Fruit fly (Drosophila melanogaster) whole organism, embryonic: ENCODE measurements around the gene Lcp65Ae.

Experiments used
- Atf-2 ChIP-seq: fragments of 200-800 bp; sonication (Bioruptor generic); optimal IDR thresholded peaks from 2 replicates; lab custom pipeline; 2016; ENCODE audit warnings: missing biosample characterization, missing genetic modification characterization
- B-H1 ChIP-seq: fragments of 200-800 bp; sonication (Bioruptor generic); IDR thresholded peaks from 3 replicates; pipeline ENCODE4 v1.3.6; 2022; ENCODE audit warnings: missing biosample characterization, missing genetic modification characterization
- CG10431 ChIP-seq: fragments of 200-800 bp; sonication (Bioruptor generic); optimal IDR thresholded peaks from 3 replicates; lab custom pipeline; 2018; ENCODE audit warnings: missing biosample characterization, mild to moderate bottlenecking, missing genetic modification characterization
- CG11695 ChIP-seq: fragments of 200-800 bp; sonication (Bioruptor generic); IDR thresholded peaks from 3 replicates; pipeline ENCODE4 v1.3.6; 2022; ENCODE audit warnings: missing biosample characterization, missing genetic modification characterization
- CG12236 ChIP-seq: fragments of 200-800 bp; sonication (Bioruptor generic); optimal IDR thresholded peaks from 2 replicates; lab custom pipeline; 2016; ENCODE audit warnings: missing biosample characterization, missing genetic modification characterization
- CG12391 ChIP-seq: fragments of 200-800 bp; sonication (Bioruptor generic); optimal IDR thresholded peaks from 3 replicates; lab custom pipeline; 2018; ENCODE audit warnings: missing biosample characterization, mild to moderate bottlenecking, missing genetic modification characterization, moderate library complexity
- CG13296 ChIP-seq: fragments of 200-800 bp; sonication (Bioruptor generic); optimal IDR thresholded peaks from 3 replicates; lab custom pipeline; 2018; ENCODE audit warnings: missing biosample characterization, mild to moderate bottlenecking, missing genetic modification characterization
- CG1602 ChIP-seq: fragments of 200-800 bp; sonication (Bioruptor generic); optimal IDR thresholded peaks from 3 replicates; lab custom pipeline; 2016; ENCODE audit warnings: missing biosample characterization, missing genetic modification characterization
- CG1792 ChIP-seq: fragments of 200-800 bp; sonication (Bioruptor generic); optimal IDR thresholded peaks from 2 replicates; lab custom pipeline; 2016; ENCODE audit warnings: missing biosample characterization, missing genetic modification characterization
- CG18619 ChIP-seq: fragments of 200-800 bp; sonication (Bioruptor generic); optimal IDR thresholded peaks from 3 replicates; lab custom pipeline; 2017; ENCODE audit warnings: missing biosample characterization, mild to moderate bottlenecking, missing genetic modification characterization
- CG2712 ChIP-seq: fragments of 200-800 bp; optimal IDR thresholded peaks from 3 replicates; lab custom pipeline; 2019; ENCODE audit warnings: missing biosample characterization, mild to moderate bottlenecking, missing genetic modification characterization, moderate library complexity
- CG2875 ChIP-seq: fragments of 200-800 bp; sonication (Bioruptor generic); optimal IDR thresholded peaks from 2 replicates; lab custom pipeline; 2017; ENCODE audit warnings: missing biosample characterization, mild to moderate bottlenecking, missing genetic modification characterization, missing genetic modification reagents
- CG32532 ChIP-seq: fragments of 200-800 bp; sonication (Bioruptor generic); IDR thresholded peaks from 2 replicates; pipeline ENCODE4 v1.3.6; 2022; ENCODE audit warnings: missing biosample characterization, missing genetic modification characterization
- CG32767 ChIP-seq: fragments of 200-800 bp; sonication (Bioruptor generic); IDR thresholded peaks from 2 replicates; pipeline ENCODE4 v1.3.6; 2022; ENCODE audit warnings: missing biosample characterization, missing genetic modification characterization
- CG4328 ChIP-seq: fragments of 200-800 bp; sonication (Bioruptor generic); optimal IDR thresholded peaks from 3 replicates; lab custom pipeline; 2017; ENCODE audit warnings: missing biosample characterization, missing genetic modification reagents, missing genetic modification characterization
- CG4404 ChIP-seq: fragments of 200-800 bp; sonication (Bioruptor generic); IDR thresholded peaks from 2 replicates; pipeline ENCODE4 v1.3.6; 2022; ENCODE audit warnings: missing biosample characterization, missing genetic modification characterization
- CG7839 ChIP-seq: fragments of 200-800 bp; sonication (Bioruptor generic); optimal IDR thresholded peaks from 3 replicates; lab custom pipeline; 2018; ENCODE audit warnings: missing biosample characterization, mild to moderate bottlenecking, missing genetic modification characterization, moderate library complexity
- CG9609 ChIP-seq: fragments of 200-800 bp; sonication (Bioruptor generic); optimal IDR thresholded peaks from 3 replicates; lab custom pipeline; 2016; ENCODE audit warnings: missing biosample characterization, missing genetic modification characterization
- CG9727 ChIP-seq: fragments of 200-800 bp; sonication (Bioruptor generic); optimal IDR thresholded peaks from 3 replicates; lab custom pipeline; 2017; ENCODE audit warnings: missing biosample characterization, mild to moderate bottlenecking, missing genetic modification characterization
- CG9932 ChIP-seq: fragments of 200-800 bp; sonication (Bioruptor generic); IDR thresholded peaks from 2 replicates; pipeline ENCODE4 v1.3.6; 2022; ENCODE audit warnings: missing biosample characterization, missing genetic modification characterization
- CoRest ChIP-seq: fragments of 200-800 bp; sonication (Bioruptor generic); optimal IDR thresholded peaks from 3 replicates; lab custom pipeline; 2018; ENCODE audit warnings: missing biosample characterization, mild to moderate bottlenecking, missing genetic modification characterization, moderate library complexity
- CrebB ChIP-seq: fragments of 200-800 bp; sonication (Bioruptor generic); optimal IDR thresholded peaks from 3 replicates; lab custom pipeline; 2018; ENCODE audit warnings: missing biosample characterization, mild to moderate bottlenecking, missing genetic modification characterization
- GATAe ChIP-seq: fragments of 200-800 bp; sonication (Bioruptor generic); conservative IDR thresholded peaks from 2 replicates; pipeline ENCODE4 v1.3.6; 2022; ENCODE audit warnings: missing biosample characterization, missing genetic modification characterization
- HmgD ChIP-seq: fragments of 200-800 bp; sonication (Bioruptor generic); optimal IDR thresholded peaks from 3 replicates; lab custom pipeline; 2016; ENCODE audit warnings: missing biosample characterization, missing genetic modification characterization
- Hmr ChIP-seq: fragments of 200-800 bp; sonication (Bioruptor generic); optimal IDR thresholded peaks from 3 replicates; lab custom pipeline; 2017; ENCODE audit warnings: mild to moderate bottlenecking, missing biosample characterization, missing genetic modification reagents, missing genetic modification characterization
- Hr3 ChIP-seq: fragments of 200-800 bp; sonication (Bioruptor generic); optimal IDR thresholded peaks from 3 replicates; lab custom pipeline; 2016; ENCODE audit warnings: missing biosample characterization, missing genetic modification characterization
- Hr51 ChIP-seq, 2 experiments: fragments of 200-800 bp; sonication (Bioruptor generic); optimal IDR thresholded peaks; 2 replicates in 1 of 2; 3 replicates in 1 of 2; lab custom pipeline; 2016 to 2018; ENCODE audit warnings: missing biosample characterization in 2 of 2, missing genetic modification characterization in 2 of 2, mild to moderate bottlenecking in 1 of 2, moderate library complexity in 1 of 2
- MESR4 ChIP-seq: fragments of 200-800 bp; sonication (Bioruptor generic); optimal IDR thresholded peaks from 2 replicates; lab custom pipeline; 2018; ENCODE audit warnings: missing biosample characterization, mild to moderate bottlenecking, missing genetic modification characterization, moderate library complexity
- Mrtf ChIP-seq: fragments of 200-800 bp; sonication (Bioruptor generic); IDR thresholded peaks from 3 replicates; pipeline ENCODE4 v1.3.6; 2022; ENCODE audit warnings: missing biosample characterization, missing genetic modification characterization
- Nf-YB ChIP-seq: fragments of 200-800 bp; sonication (Bioruptor generic); optimal IDR thresholded peaks from 3 replicates; lab custom pipeline; 2019; ENCODE audit warnings: missing biosample characterization, mild to moderate bottlenecking, missing genetic modification characterization, moderate library complexity
- Opbp ChIP-seq: fragments of 200-800 bp; sonication (Bioruptor generic); IDR thresholded peaks from 3 replicates; pipeline ENCODE4 v1.3.6; 2022; ENCODE audit warnings: missing biosample characterization, missing genetic modification characterization; ENCODE audit not compliant: partially characterized antibody
- Rx ChIP-seq: fragments of 200-800 bp; sonication (Bioruptor generic); IDR thresholded peaks from 2 replicates; pipeline ENCODE4 v1.3.6; 2022; ENCODE audit warnings: missing biosample characterization, missing genetic modification characterization
- Stat92E ChIP-seq, 3 experiments: fragments of >200 bp in 2 of 3; fragments of 200-800 bp in 1 of 3; sonication (Bioruptor generic) in 1 of 3; optimal IDR thresholded peaks; 2 replicates each; lab custom pipeline; 2017 to 2019; ENCODE audit warnings: missing biosample characterization in 3 of 3, missing genetic modification characterization in 3 of 3, mild to moderate bottlenecking in 1 of 3, moderate library complexity in 1 of 3
- Trl ChIP-seq, 3 experiments: fragments of >200 bp in 2 of 3; fragments of 200-800 bp in 1 of 3; sonication (Bioruptor generic) in 1 of 3; optimal IDR thresholded peaks; 2 replicates in 1 of 3; 3 replicates in 2 of 3; lab custom pipeline; 2016 to 2017; ENCODE audit warnings: missing biosample characterization in 1 of 3, missing genetic modification characterization in 1 of 3
- Vsx1 ChIP-seq: fragments of 200-800 bp; sonication (Bioruptor generic); optimal IDR thresholded peaks from 2 replicates; lab custom pipeline; 2017; ENCODE audit warnings: missing biosample characterization, mild to moderate bottlenecking, missing genetic modification characterization, missing genetic modification reagents
- al ChIP-seq: fragments of 200-800 bp; sonication (Bioruptor generic); IDR thresholded peaks from 2 replicates; pipeline ENCODE4 v1.3.6; 2022; ENCODE audit warnings: missing biosample characterization, missing genetic modification characterization
- ap ChIP-seq: fragments of 200-800 bp; sonication (Bioruptor generic); IDR thresholded peaks from 2 replicates; pipeline ENCODE4 v1.3.6; 2022; ENCODE audit warnings: missing biosample characterization, missing genetic modification characterization
- crol ChIP-seq: fragments of 200-800 bp; sonication (Bioruptor generic); IDR thresholded peaks from 2 replicates; pipeline ENCODE4 v1.3.6; 2022; ENCODE audit warnings: missing biosample characterization, missing genetic modification characterization
- dimm ChIP-seq: fragments of 200-800 bp; sonication (Bioruptor generic); IDR thresholded peaks from 2 replicates; pipeline ENCODE4 v1.3.6; 2022; ENCODE audit warnings: missing biosample characterization, missing genetic modification characterization
- emc ChIP-seq: fragments of 200-800 bp; sonication (Bioruptor generic); optimal IDR thresholded peaks from 2 replicates; lab custom pipeline; 2016; ENCODE audit warnings: missing biosample characterization, missing genetic modification characterization
- fd102C ChIP-seq: fragments of 200-800 bp; sonication (Bioruptor generic); optimal IDR thresholded peaks from 2 replicates; lab custom pipeline; 2018; ENCODE audit warnings: missing biosample characterization, mild to moderate bottlenecking, missing genetic modification characterization, moderate library complexity
- fu2 ChIP-seq: fragments of 200-800 bp; sonication (Bioruptor generic); optimal IDR thresholded peaks from 2 replicates; lab custom pipeline; 2016; ENCODE audit warnings: missing biosample characterization, missing genetic modification characterization
- h ChIP-seq: fragments of >200 bp; optimal IDR thresholded peaks from 2 replicates; lab custom pipeline; 2017
- insv ChIP-seq, 2 experiments: fragments of 200-800 bp; sonication (Bioruptor generic); optimal IDR thresholded peaks; 3 replicates each; lab custom pipeline; 2016 to 2018; ENCODE audit warnings: missing biosample characterization in 2 of 2, missing genetic modification characterization in 2 of 2
- lmd ChIP-seq: fragments of 200-800 bp; sonication (Bioruptor generic); IDR thresholded peaks from 2 replicates; pipeline ENCODE4 v1.3.6; 2022; ENCODE audit warnings: missing biosample characterization, missing genetic modification characterization
- nerfin-2 ChIP-seq: fragments of 200-800 bp; sonication (Bioruptor generic); IDR thresholded peaks from 2 replicates; pipeline ENCODE4 v1.3.6; 2022; ENCODE audit warnings: missing biosample characterization, missing genetic modification characterization; ENCODE audit not compliant: partially characterized antibody
- odd ChIP-seq: fragments of 200-800 bp; sonication (Bioruptor generic); optimal IDR thresholded peaks from 2 replicates; lab custom pipeline; 2017; ENCODE audit warnings: missing biosample characterization, mild to moderate bottlenecking, missing genetic modification characterization
- pho ChIP-seq: fragments of 200-800 bp; sonication (Bioruptor generic); optimal IDR thresholded peaks from 2 replicates; lab custom pipeline; 2016; ENCODE audit warnings: missing biosample characterization, missing genetic modification characterization
- scrt ChIP-seq: fragments of 200-800 bp; sonication (Bioruptor generic); optimal IDR thresholded peaks from 2 replicates; lab custom pipeline; 2018; ENCODE audit warnings: missing biosample characterization, mild to moderate bottlenecking, missing genetic modification characterization, moderate library complexity
- sens ChIP-seq: fragments of 200-800 bp; sonication (Bioruptor generic); peaks from one replicate; lab custom pipeline; 2016; ENCODE audit warnings: missing biosample characterization, missing genetic modification characterization
- ssp ChIP-seq: fragments of 200-800 bp; sonication (Bioruptor generic); IDR thresholded peaks from 2 replicates; pipeline ENCODE4 v1.3.6; 2022; ENCODE audit warnings: missing biosample characterization, missing genetic modification characterization
- zf30C ChIP-seq: fragments of 200-800 bp; sonication (Bioruptor generic); optimal IDR thresholded peaks from 3 replicates; lab custom pipeline; 2018; ENCODE audit warnings: missing biosample characterization, mild to moderate bottlenecking, missing genetic modification characterization

The Lcp65Ae gene

dm6 chr3L:6173826-6174255 lies 35.9 kb upstream of the Lcp65Ae start, which contains the start of the genes fmt and CG7376 (continued):
- TF ChIP-seq pho (no peak), CG9932 (GFP tag; lab: Robert Waterston, UW) (no peak), B-H1 (GFP tag; lab: Robert Waterston, UW) (no peak), CG7839 (tag; lab: Kevin White, UChicago) (no peak), odd (no peak), nerfin-2 (GFP tag; lab: Robert Waterston, UW) (peak; percentile 90), crol (no peak), CG12236 (GFP tag; lab: Kevin White, UChicago) (no peak), Stat92E (GFP tag; optimal IDR thresholded peaks at IDR 0.05; lab: Kevin White, UChicago) (peak in 1 of 3 experiments; percentile 64), CG12391 (tag; lab: Kevin White, UChicago) (peak; percentile 68), sens (GFP tag; lab: Kevin White, UChicago) (no peak), CrebB (tag; lab: Kevin White, UChicago) (no peak), CG1792 (GFP tag; lab: Kevin White, UChicago) (no peak), CoRest (tag; lab: Kevin White, UChicago) (no peak), ap (GFP tag; lab: Robert Waterston, UW) (no peak), Hr51 (GFP tag; optimal IDR thresholded peaks at IDR 0.05; lab: Kevin White, UChicago) (no peak), Vsx1 (no peak), CG9727 (GFP tag; lab: Kevin White, UChicago) (no peak), ssp (GFP tag; lab: Robert Waterston, UW) (peak; percentile 93), Rx (no peak), al (GFP tag; lab: Robert Waterston, UW) (no peak), scrt (GFP tag; lab: Kevin White, UChicago) (no peak), lmd (GFP tag; lab: Robert Waterston, UW) (no peak), Atf-2 (no peak), CG32532 (GFP tag; lab: Robert Waterston, UW) (no peak; the same call in 1 of the 2 replicates), Nf-YB (GFP tag; lab: Kevin White, UChicago) (no peak), dimm (GFP tag; lab: Robert Waterston, UW) (no peak), CG2875 (GFP tag; lab: Kevin White, UChicago) (no peak), CG10431 (GFP tag; lab: Kevin White, UChicago) (no peak), Hr3 (GFP tag; lab: Kevin White, UChicago) (peak; percentile 39), Opbp (GFP tag; lab: Robert Waterston, UW) (peak; percentile 78; the same call in 2 of the 3 replicates), CG4404 (GFP tag; lab: Robert Waterston, UW) (no peak), GATAe (GFP tag; lab: Robert Waterston, UW) (no peak), CG4328 (GFP tag; lab: Kevin White, UChicago) (peak; percentile 11), MESR4 (GFP tag; lab: Kevin White, UChicago) (no peak), Mrtf (GFP tag; lab: Robert Waterston, UW) (no peak), CG11695 (GFP tag; lab: Robert Waterston, UW) (no peak), h (lab: Kevin White, UChicago) (no peak), CG13296 (GFP tag; lab: Kevin White, UChicago) (no peak), zf30C (GFP tag; lab: Kevin White, UChicago) (no peak), Hmr (GFP tag; lab: Kevin White, UChicago) (no peak), fu2 (no peak), HmgD (GFP tag; lab: Kevin White, UChicago) (no peak), CG18619 (GFP tag; lab: Kevin White, UChicago) (no peak), emc (GFP tag; lab: Kevin White, UChicago) (no peak), fd102C (GFP tag; lab: Kevin White, UChicago) (no peak), CG32767 (GFP tag; lab: Robert Waterston, UW) (no peak), insv (GFP tag; optimal IDR thresholded peaks at IDR 0.05; lab: Kevin White, UChicago) (no peak), Trl (optimal IDR thresholded peaks at IDR 0.05; lab: Kevin White, UChicago) (no peak), Trl (GFP tag; optimal IDR thresholded peaks at IDR 0.05; lab: Kevin White, UChicago) (no peak), CG2712 (no peak), CG1602 (GFP tag; lab: Kevin White, UChicago) (peak; percentile 10), CG9609 (no peak)
